Worm (Caenorhabditis elegans): ENCODE data around the gene flp-5.

ce11 chrX:8565810-8566416 lies 37.9 kb downstream of the flp-5 start:
- TF ChIP-seq hnd-1 (tag; optimal IDR thresholded peaks at IDR 0.05) (no peak), ama-1 (optimal IDR thresholded peaks at IDR 0.05) (no peak), tbx-37 (GFP tag; conservative IDR thresholded peaks at IDR 0.05) (no peak), flt-1 (GFP tag; IDR thresholded peaks at IDR 0.05) (no peak), sea-1 (GFP tag; conservative IDR thresholded peaks at IDR 0.05) (no peak), aly-1 (tag; optimal IDR thresholded peaks at IDR 0.05) (no peak), F13C5.2 (tag; optimal IDR thresholded peaks at IDR 0.05) (peak; percentile 21), scrt-1 (GFP tag; IDR thresholded peaks at IDR 0.05) (no peak), ets-7 (tag; optimal IDR thresholded peaks at IDR 0.05) (no peak), tra-4 (tag; optimal IDR thresholded peaks at IDR 0.05) (no peak), B0310.2 (tag; optimal IDR thresholded peaks at IDR 0.05) (no peak), pes-1 (GFP tag; IDR thresholded peaks at IDR 0.05) (no peak), hmbx-1 (tag; optimal IDR thresholded peaks at IDR 0.05) (no peak)

Measured in whole organism, early embryonic.